Fruit fly (Drosophila melanogaster) whole organism, pupa: Measurements from ENCODE around the gene CG31176.

Experiments used
- CG14655 ChIP-seq: fragments of 200-800 bp; sonication (Bioruptor generic); optimal IDR thresholded peaks from 3 replicates; lab custom pipeline; 2017; ENCODE audit warnings: mild to moderate bottlenecking, missing biosample characterization, missing genetic modification reagents, missing genetic modification characterization
- rn ChIP-seq: fragments of 200-800 bp; sonication (Bioruptor generic); IDR thresholded peaks from 2 replicates; pipeline ENCODE4 v1.3.6; 2022; ENCODE audit warnings: missing biosample characterization, missing genetic modification characterization

DNA sequence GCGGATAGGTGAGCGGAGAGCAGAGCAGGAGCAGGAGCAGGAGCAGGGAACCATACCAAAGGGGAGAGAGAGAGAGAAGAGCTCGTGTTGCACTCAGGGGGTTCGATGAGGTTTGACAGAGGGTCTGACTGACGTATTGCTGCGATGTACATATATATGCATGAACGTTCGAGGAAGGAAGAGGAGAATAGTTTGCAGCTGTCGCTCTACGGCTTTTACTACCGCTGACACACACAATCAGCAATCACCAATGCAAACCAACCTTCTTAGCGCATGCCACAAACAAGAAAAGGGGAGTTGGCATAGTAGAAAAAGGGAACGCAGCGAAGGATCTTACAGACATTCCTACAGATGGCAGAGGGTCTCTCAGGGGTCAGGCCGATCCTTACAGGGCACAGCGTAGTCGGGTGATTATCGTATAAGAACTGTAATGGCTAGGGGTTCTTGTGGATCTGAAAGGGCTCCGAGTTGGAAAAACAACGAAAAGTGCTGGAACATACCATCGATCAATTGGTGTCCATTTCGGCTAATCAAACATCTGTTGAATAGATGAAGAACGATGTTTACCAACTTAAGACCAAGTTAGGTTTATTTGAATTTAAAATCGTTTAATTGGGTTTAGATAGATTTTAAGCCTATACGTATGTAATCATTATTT, 79.0 kb downstream of the CG31176 start:
- TF ChIP-seq CG14655 (GFP tag; lab: Kevin White, UChicago) (no peak), rn (no peak)
